Worm (Caenorhabditis elegans) whole organism, L2 larva: ENCODE results near the gene clec-179.

Source experiments
- F13H6.1 ChIP-seq: sonication (generic microtip); optimal IDR thresholded peaks from 2 replicates; lab custom pipeline; 2016; ENCODE audit warnings: missing genetic modification characterization, missing compliant biosample characterization
- dmd-4 ChIP-seq: sonication (generic microtip); optimal IDR thresholded peaks from 2 replicates; lab custom pipeline; 2017; ENCODE audit warnings: missing biosample characterization, missing genetic modification characterization
- lin-13 ChIP-seq: fragments of 150-350 bp; optimal IDR thresholded peaks from 2 replicates; lab custom pipeline; 2014; ENCODE audit warnings: missing biosample characterization, missing genetic modification reagents, missing genetic modification characterization
- nhr-6 ChIP-seq: fragments of 150-350 bp; optimal IDR thresholded peaks from 2 replicates; lab custom pipeline; 2014; ENCODE audit warnings: missing biosample characterization, missing genetic modification characterization
- nhr-77 ChIP-seq: fragments of 150-350 bp; optimal IDR thresholded peaks from 2 replicates; lab custom pipeline; 2014; ENCODE audit warnings: missing biosample characterization, missing genetic modification characterization

ce11 chrIV:7216210-7216609, 31.7 kb upstream of the clec-179 start:
- no peak for TF ChIP-seq nhr-6 (tag; lab: Kevin White, UChicago)
- TF ChIP-seq F13H6.1 (tag; lab: Kevin White, UChicago): no peak
- TF ChIP-seq nhr-77: no peak
- TF ChIP-seq lin-13 (GFP tag; lab: Kevin White, UChicago): no peak
- TF ChIP-seq dmd-4 (tag; lab: Kevin White, UChicago): no peak
